Worm (Caenorhabditis elegans): Measurements from ENCODE around the gene F34D10.8.

DNA sequence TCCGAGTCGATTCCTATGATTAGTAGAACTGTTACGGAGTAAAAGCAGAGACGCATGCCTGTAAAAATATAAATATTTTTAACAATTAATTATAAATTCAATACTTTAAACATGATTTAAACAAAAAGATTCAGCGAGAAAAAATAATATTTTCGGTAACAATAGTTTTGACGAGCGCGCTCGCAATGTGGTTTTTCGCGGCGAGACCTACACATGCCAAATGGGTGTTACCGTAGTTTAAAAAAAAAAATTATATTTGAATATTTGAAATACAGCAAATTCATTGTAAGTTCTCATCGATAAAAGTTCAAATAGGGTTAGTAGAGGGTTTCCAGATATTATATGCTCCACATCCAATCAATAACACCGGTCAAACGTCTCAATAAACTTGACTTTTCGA, 4.1 kb upstream of the F34D10.8 start, which contains the start of gene gldi-5:
- TF ChIP-seq ama-1 (optimal IDR thresholded peaks at IDR 0.05) (no peak), flt-1 (GFP tag; IDR thresholded peaks at IDR 0.05) (no peak), ceh-13 (GFP tag; optimal IDR thresholded peaks at IDR 0.05) (no peak), tbx-37 (GFP tag; conservative IDR thresholded peaks at IDR 0.05) (no peak), ets-7 (tag; optimal IDR thresholded peaks at IDR 0.05) (no peak), hmg-4 (GFP tag; optimal IDR thresholded peaks at IDR 0.05) (no peak), sea-1 (GFP tag; conservative IDR thresholded peaks at IDR 0.05) (no peak), tbx-11 (GFP tag; IDR thresholded peaks at IDR 0.05) (no peak), B0310.2 (tag; optimal IDR thresholded peaks at IDR 0.05) (no peak), ceh-36 (tag; optimal IDR thresholded peaks at IDR 0.05) (no peak), aly-1 (tag; optimal IDR thresholded peaks at IDR 0.05) (no peak), tra-4 (tag; optimal IDR thresholded peaks at IDR 0.05) (no peak), hnd-1 (tag; optimal IDR thresholded peaks at IDR 0.05) (no peak), scrt-1 (GFP tag; IDR thresholded peaks at IDR 0.05) (no peak)
